3 worm cellular contexts compared by ENCODE assay signal in the genomic region with DNA sequence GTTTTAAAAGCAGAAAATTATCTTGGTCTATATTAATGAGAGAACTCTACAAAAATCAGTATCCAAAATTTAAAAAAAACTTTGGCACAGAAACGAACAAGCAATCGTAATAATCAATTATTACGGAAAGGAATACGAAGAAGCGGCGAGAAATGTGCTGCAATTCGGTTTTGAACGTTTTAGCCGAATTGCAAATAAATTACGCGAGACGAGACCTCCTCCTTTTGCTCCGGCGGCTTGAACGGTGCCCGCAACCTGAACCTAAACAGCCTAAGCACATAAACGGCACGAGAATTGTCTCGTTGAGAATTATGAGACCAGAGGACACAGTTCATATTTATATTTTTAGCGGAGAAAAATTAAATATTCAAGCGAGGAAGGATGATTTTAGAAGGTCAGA.
A peak's percentile ranks its signal among the peaks of the same experiment; 100 is the strongest.
TF ChIP-seq lines count a peak whose summit lies in the region.

No protein-coding gene starts in this region.

TF ChIP-seq in whole organism, L3 larva, 47 proteins besides CTCF, POLR2A, EP300 and RAD21:
- TF ChIP-seq tbx-2 (tag; optimal IDR thresholded peaks at IDR 0.05; lab: Kevin White, UChicago) (no peak), elt-2 (tag; optimal IDR thresholded peaks at IDR 0.05; lab: Kevin White, UChicago) (no peak), ama-1 (optimal IDR thresholded peaks at IDR 0.05; lab: Kevin White, UChicago) (peak; percentile 32)

TF ChIP-seq in whole organism, L4 larva, 104 proteins besides CTCF, POLR2A, EP300 and RAD21:
- TF ChIP-seq nhr-76 (tag; optimal IDR thresholded peaks at IDR 0.05; lab: Kevin White, UChicago): no peak
- no peak for TF ChIP-seq dmd-6 (GFP tag; IDR thresholded peaks at IDR 0.05; lab: Robert Waterston, UW)
- 0 out of 2 replicates have a peak, but pooled peaks have one; percentile 15 for TF ChIP-seq Y75B8A.6 (GFP tag; IDR thresholded peaks at IDR 0.05; lab: Robert Waterston, UW)
- TF ChIP-seq attf-4 (tag; optimal IDR thresholded peaks at IDR 0.05; lab: Kevin White, UChicago): no peak
- TF ChIP-seq php-3 (GFP tag; IDR thresholded peaks at IDR 0.05; lab: Robert Waterston, UW): no peak
- no peak for TF ChIP-seq unc-62 (GFP tag; optimal IDR thresholded peaks at IDR 0.05 in 1 of 2; lab: Kevin White, UChicago)
- TF ChIP-seq unc-62 (tag; optimal IDR thresholded peaks at IDR 0.05; lab: Kevin White, UChicago): no peak
- no peak for TF ChIP-seq mep-1 (tag; optimal IDR thresholded peaks at IDR 0.05; lab: Kevin White, UChicago)
- TF ChIP-seq tag-97 (GFP tag; IDR thresholded peaks at IDR 0.05; lab: Robert Waterston, UW): no peak
- peak; percentile 27 for TF ChIP-seq F49E8.2 (tag; optimal IDR thresholded peaks at IDR 0.05; lab: Kevin White, UChicago; ENCODE audit: borderline replicate concordance)

TF ChIP-seq in whole organism, young adult, 124 proteins besides CTCF, POLR2A, EP300 and RAD21 (continues in another document):
- TF ChIP-seq madf-6 (GFP tag; IDR thresholded peaks at IDR 0.05; lab: Robert Waterston, UW) (peak; percentile 67), B0261.1 (tag; optimal IDR thresholded peaks at IDR 0.05; lab: Kevin White, UChicago) (no peak), F52B5.7 (tag; optimal IDR thresholded peaks at IDR 0.05; lab: Kevin White, UChicago) (peak; percentile 57), Y53F4B.3 (GFP tag; IDR thresholded peaks at IDR 0.05; lab: Robert Waterston, UW) (no peak), ztf-22 (GFP tag; optimal IDR thresholded peaks at IDR 0.05; lab: Kevin White, UChicago) (no peak), dox-1 (GFP tag; IDR thresholded peaks at IDR 0.05; lab: Robert Waterston, UW) (no peak), nhr-27 (tag; optimal IDR thresholded peaks at IDR 0.05; lab: Kevin White, UChicago) (no peak), hsf-1 (GFP tag; IDR thresholded peaks at IDR 0.05; lab: Robert Waterston, UW) (peak; percentile 44; the same call in 1 of the 2 replicates), aptf-2 (GFP tag; conservative IDR thresholded peaks at IDR 0.05; lab: Robert Waterston, UW) (no peak), B0035.1 (tag; optimal IDR thresholded peaks at IDR 0.05; lab: Kevin White, UChicago) (no peak), lin-40 (tag; optimal IDR thresholded peaks at IDR 0.05; lab: Kevin White, UChicago) (no peak), nfya-1 (tag; optimal IDR thresholded peaks at IDR 0.05; lab: Kevin White, UChicago; ENCODE audit: borderline replicate concordance, insufficient read depth) (no peak), die-1 (tag; optimal IDR thresholded peaks at IDR 0.05; lab: Kevin White, UChicago) (no peak), nhr-179 (tag; optimal IDR thresholded peaks at IDR 0.05; lab: Kevin White, UChicago) (no peak), sptf-2 (GFP tag; optimal IDR thresholded peaks at IDR 0.05; lab: Kevin White, UChicago) (no peak), ceh-91 (GFP tag; IDR thresholded peaks at IDR 0.05; lab: Robert Waterston, UW) (peak; percentile 17; the same call in 1 of the 2 replicates), C17E4.6 (GFP tag; IDR thresholded peaks at IDR 0.05; lab: Robert Waterston, UW) (peak; percentile 28; the same call in 1 of the 2 replicates), ceh-79 (tag; optimal IDR thresholded peaks at IDR 0.05; lab: Kevin White, UChicago) (peak; percentile 71), ccch-3 (GFP tag; optimal IDR thresholded peaks at IDR 0.05; lab: Kevin White, UChicago) (no peak), ztf-6 (GFP tag; IDR thresholded peaks at IDR 0.05; lab: Robert Waterston, UW) (no peak), B0336.3 (GFP tag; IDR thresholded peaks at IDR 0.05; lab: Robert Waterston, UW) (peak; percentile 84), nhr-90 (tag; optimal IDR thresholded peaks at IDR 0.05; lab: Kevin White, UChicago) (no peak), cebp-2 (GFP tag; IDR thresholded peaks at IDR 0.05; lab: Robert Waterston, UW) (no peak), pbrm-1 (GFP tag; IDR thresholded peaks at IDR 0.05; lab: Robert Waterston, UW) (0 out of 2 replicates have a peak, but pooled peaks have one; percentile 28), nhr-80 (tag; optimal IDR thresholded peaks at IDR 0.05; lab: Kevin White, UChicago) (no peak), F49E8.2 (tag; optimal IDR thresholded peaks at IDR 0.05; lab: Kevin White, UChicago; ENCODE audit: insufficient read depth) (peak; percentile 45), egrh-3 (GFP tag; IDR thresholded peaks at IDR 0.05; lab: Robert Waterston, UW) (no peak), ztf-18 (tag; optimal IDR thresholded peaks at IDR 0.05; lab: Kevin White, UChicago) (no peak), akir-1 (GFP tag; optimal IDR thresholded peaks at IDR 0.05; lab: Kevin White, UChicago) (no peak), rpc-1 (optimal IDR thresholded peaks at IDR 0.05; lab: Kevin White, UChicago) (no peak), rpc-1 (tag; optimal IDR thresholded peaks at IDR 0.05; lab: Kevin White, UChicago) (no peak), dpl-1 (GFP tag; optimal IDR thresholded peaks at IDR 0.05; lab: Kevin White, UChicago) (no peak), ztf-3 (GFP tag; optimal IDR thresholded peaks at IDR 0.05; lab: Kevin White, UChicago) (no peak), Y67H2A.10 (GFP tag; conservative IDR thresholded peaks at IDR 0.05; lab: Robert Waterston, UW) (no peak), lir-1 (GFP tag; conservative IDR thresholded peaks at IDR 0.05; lab: Robert Waterston, UW) (no peak), ceh-27 (GFP tag; optimal IDR thresholded peaks at IDR 0.05; lab: Kevin White, UChicago) (no peak), ztf-25 (GFP tag; IDR thresholded peaks at IDR 0.05; lab: Robert Waterston, UW) (0 out of 2 replicates have a peak, but pooled peaks have one; percentile 37), C06A6.2 (GFP tag; conservative IDR thresholded peaks at IDR 0.05; lab: Robert Waterston, UW) (no peak), B0019.2 (GFP tag; conservative IDR thresholded peaks at IDR 0.05; lab: Robert Waterston, UW) (no peak), bed-1 (GFP tag; IDR thresholded peaks at IDR 0.05; lab: Robert Waterston, UW) (no peak), ceh-100 (GFP tag; IDR thresholded peaks at IDR 0.05; lab: Robert Waterston, UW) (no peak), rcor-1 (GFP tag; IDR thresholded peaks at IDR 0.05; lab: Robert Waterston, UW) (peak; percentile 25; the same call in 1 of the 2 replicates), aptf-3 (GFP tag; IDR thresholded peaks at IDR 0.05; lab: Robert Waterston, UW) (no peak), tbp1 (GFP tag; optimal IDR thresholded peaks at IDR 0.05; lab: Kevin White, UChicago) (no peak), ztf-26 (tag; optimal IDR thresholded peaks at IDR 0.05; lab: Kevin White, UChicago) (no peak), zfh-2 (GFP tag; conservative IDR thresholded peaks at IDR 0.05; lab: Robert Waterston, UW) (no peak), lin-54 (GFP tag; optimal IDR thresholded peaks at IDR 0.05; lab: Kevin White, UChicago) (no peak), F22D6.2 (tag; optimal IDR thresholded peaks at IDR 0.05; lab: Kevin White, UChicago) (no peak), hlh-26 (GFP tag; conservative IDR thresholded peaks at IDR 0.05; lab: Robert Waterston, UW) (no peak), attf-5 (GFP tag; optimal IDR thresholded peaks at IDR 0.05; lab: Kevin White, UChicago) (no peak), snpc-1.1 (tag; optimal IDR thresholded peaks at IDR 0.05; lab: Kevin White, UChicago; ENCODE audit: insufficient read depth) (no peak), fkh-3 (tag; optimal IDR thresholded peaks at IDR 0.05; lab: Kevin White, UChicago) (no peak), lin-35 (GFP tag; optimal IDR thresholded peaks at IDR 0.05; lab: Kevin White, UChicago) (no peak), lin-26 (GFP tag; IDR thresholded peaks at IDR 0.05; lab: Robert Waterston, UW) (0 out of 2 replicates have a peak, but pooled peaks have one; percentile 28), somi-1 (GFP tag; optimal IDR thresholded peaks at IDR 0.05; lab: Kevin White, UChicago) (no peak), Y79H2A.3 (GFP tag; conservative IDR thresholded peaks at IDR 0.05; lab: Robert Waterston, UW) (peak; percentile 83; the same call in 1 of the 2 replicates), attf-6 (GFP tag; IDR thresholded peaks at IDR 0.05; lab: Robert Waterston, UW) (peak; percentile 55), zim-3 (tag; optimal IDR thresholded peaks at IDR 0.05; lab: Kevin White, UChicago) (no peak), tlf-1 (GFP tag; optimal IDR thresholded peaks at IDR 0.05; lab: Kevin White, UChicago) (peak; percentile 26), ekl-4 (GFP tag; IDR thresholded peaks at IDR 0.05; lab: Robert Waterston, UW) (peak; percentile 64; the same call in 1 of the 2 replicates), Y95B8A.8 (GFP tag; IDR thresholded peaks at IDR 0.05; lab: Robert Waterston, UW) (no peak), nfyb-1 (GFP tag; IDR thresholded peaks at IDR 0.05; lab: Robert Waterston, UW) (no peak), T26A5.8 (tag; optimal IDR thresholded peaks at IDR 0.05; lab: Kevin White, UChicago) (no peak), mcd-1 (GFP tag; IDR thresholded peaks at IDR 0.05; lab: Robert Waterston, UW) (no peak), nfya-2 (GFP tag; IDR thresholded peaks at IDR 0.05; lab: Robert Waterston, UW) (no peak), ZK185.1 (tag; optimal IDR thresholded peaks at IDR 0.05; lab: Kevin White, UChicago; ENCODE audit: poor library complexity, severe bottlenecking) (no peak), F57C9.4 (tag; optimal IDR thresholded peaks at IDR 0.05; lab: Kevin White, UChicago) (no peak), unc-130 (GFP tag; optimal IDR thresholded peaks at IDR 0.05; lab: Kevin White, UChicago) (no peak), ets-4 (GFP tag; optimal IDR thresholded peaks at IDR 0.05; lab: Kevin White, UChicago) (no peak), madf-10 (tag; optimal IDR thresholded peaks at IDR 0.05; lab: Kevin White, UChicago) (no peak), lsl-1 (GFP tag; optimal IDR thresholded peaks at IDR 0.05; lab: Kevin White, UChicago) (no peak), hmg-20 (GFP tag; IDR thresholded peaks at IDR 0.05; lab: Robert Waterston, UW) (no peak), let-607 (tag; optimal IDR thresholded peaks at IDR 0.05; lab: Kevin White, UChicago) (peak in 1 of 2 experiments; percentile 1), mel-28 (tag; optimal IDR thresholded peaks at IDR 0.05; lab: Kevin White, UChicago; ENCODE audit: borderline replicate concordance) (no peak), sea-2 (GFP tag; IDR thresholded peaks at IDR 0.05; lab: Robert Waterston, UW) (no peak), F10E7.11 (tag; optimal IDR thresholded peaks at IDR 0.05; lab: Kevin White, UChicago) (no peak)
